Fruit fly (Drosophila melanogaster) whole organism, embryonic: ENCODE measurements around the gene CG7548.

ENCODE experiments used
- CG7745 ChIP-seq: fragments of 200-800 bp; sonication (Bioruptor generic); optimal IDR thresholded peaks from 2 replicates; lab custom pipeline; 2018; ENCODE audit warnings: missing biosample characterization, mild to moderate bottlenecking, missing genetic modification characterization, moderate library complexity
- CG9817 ChIP-seq: fragments of 200-800 bp; sonication (Bioruptor generic); optimal IDR thresholded peaks from 2 replicates; lab custom pipeline; 2018; ENCODE audit warnings: missing biosample characterization, mild to moderate bottlenecking, missing genetic modification characterization, moderate library complexity
- dimm ChIP-seq: fragments of 200-800 bp; sonication (Bioruptor generic); IDR thresholded peaks from 2 replicates; pipeline ENCODE4 v1.3.6; 2022; ENCODE audit warnings: missing biosample characterization, missing genetic modification characterization
- kay ChIP-seq: fragments of 200-800 bp; sonication (Bioruptor generic); optimal IDR thresholded peaks from 2 replicates; lab custom pipeline; 2016; ENCODE audit warnings: missing biosample characterization, missing genetic modification characterization

- TF ChIP-seq CG7745 (tag; lab: Kevin White, UChicago) (no peak), CG9817 (tag; lab: Kevin White, UChicago) (no peak), kay (no peak), dimm (GFP tag; lab: Robert Waterston, UW) (no peak)
Measured at dm6 chr3L:7550225-7550624, 44.2 kb upstream of the CG7548 start.
